Worm (Caenorhabditis elegans) whole organism, L3 larva: Measurements from ENCODE around the gene col-87.

Experiments used
- R02D3.7 ChIP-seq: fragments of 150-350 bp; optimal IDR thresholded peaks from 2 replicates; lab custom pipeline; 2014; ENCODE audit warnings: missing biosample characterization, missing genetic modification characterization
- ZK546.5 ChIP-seq: sonication (generic microtip); optimal IDR thresholded peaks from 2 replicates; lab custom pipeline; 2017; ENCODE audit warnings: missing biosample characterization, missing genetic modification characterization
- ama-1 ChIP-seq: fragments of 150-350 bp; optimal IDR thresholded peaks from 2 replicates; lab custom pipeline; 2018
- ceh-9 ChIP-seq: sonication (generic microtip); optimal IDR thresholded peaks from 2 replicates; lab custom pipeline; 2018; ENCODE audit warnings: missing biosample characterization, missing genetic modification characterization
- elt-1 ChIP-seq: fragments of 150-350 bp; optimal IDR thresholded peaks from 2 replicates; lab custom pipeline; 2014; ENCODE audit warnings: missing biosample characterization, missing genetic modification characterization
- elt-2 ChIP-seq: sonication (generic microtip); optimal IDR thresholded peaks from 2 replicates; lab custom pipeline; 2016; ENCODE audit warnings: missing genetic modification reagents, mild to moderate bottlenecking, missing genetic modification characterization, missing compliant biosample characterization
- jun-1 ChIP-seq: fragments of 150-350 bp; optimal IDR thresholded peaks from 2 replicates; lab custom pipeline; 2014; ENCODE audit warnings: missing biosample characterization, missing genetic modification reagents, missing genetic modification characterization
- lin-39 ChIP-seq: fragments of 150-350 bp; optimal IDR thresholded peaks from 2 replicates; lab custom pipeline; 2018; ENCODE audit warnings: missing biosample characterization, missing genetic modification reagents, missing genetic modification characterization
- nhr-237 ChIP-seq: fragments of 150-350 bp; optimal IDR thresholded peaks from 2 replicates; lab custom pipeline; 2014; ENCODE audit warnings: missing biosample characterization, missing genetic modification characterization
- nhr-76 ChIP-seq: fragments of 150-350 bp; sonication (generic microtip); optimal IDR thresholded peaks from 5 replicates; lab custom pipeline; 2014; ENCODE audit warnings: missing biosample characterization, missing genetic modification characterization
- pha-4 ChIP-seq: fragments of 150-350 bp; optimal IDR thresholded peaks from 2 replicates; lab custom pipeline; 2014; ENCODE audit warnings: missing biosample characterization, missing genetic modification reagents, missing genetic modification characterization
- unc-62 ChIP-seq: fragments of 150-350 bp; sonication (generic microtip); optimal IDR thresholded peaks from 4 replicates; lab custom pipeline; 2014; ENCODE audit warnings: missing biosample characterization, missing genetic modification reagents, missing genetic modification characterization
- zag-1 ChIP-seq: fragments of 150-350 bp; optimal IDR thresholded peaks from 2 replicates; lab custom pipeline; 2014; ENCODE audit warnings: missing biosample characterization, missing genetic modification characterization
- ztf-11 ChIP-seq: fragments of 150-350 bp; optimal IDR thresholded peaks from 2 replicates; lab custom pipeline; 2014; ENCODE audit warnings: missing biosample characterization, missing genetic modification characterization

DNA sequence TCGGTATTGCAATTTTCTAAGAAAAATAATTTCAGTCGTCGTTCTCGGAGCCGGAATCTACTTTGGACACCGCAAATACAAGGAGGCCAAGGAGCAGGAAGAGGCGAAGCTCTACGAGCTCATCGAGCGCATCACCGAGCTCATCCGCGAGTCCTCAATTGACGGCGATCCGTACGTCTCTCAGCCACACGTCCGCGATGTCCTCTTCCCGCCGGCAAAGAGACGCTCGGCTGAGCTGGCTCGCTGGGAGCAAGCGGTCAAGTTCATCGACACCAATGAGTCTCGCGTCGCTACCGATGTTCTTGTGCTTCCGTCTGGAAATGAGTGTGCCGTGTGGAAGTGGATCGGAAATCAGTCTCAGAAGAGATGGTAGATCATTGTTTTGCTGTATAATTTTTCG lies 29.0 kb downstream of the col-87 start:
- TF ChIP-seq zag-1 (no peak), elt-2 (tag; lab: Kevin White, UChicago) (no peak), ama-1 (lab: Kevin White, UChicago) (no peak), ztf-11 (no peak), R02D3.7 (tag; lab: Kevin White, UChicago) (no peak), pha-4 (tag; lab: Kevin White, UChicago) (no peak), unc-62 (GFP tag; lab: Kevin White, UChicago) (no peak), jun-1 (tag; lab: Kevin White, UChicago) (no peak), ZK546.5 (no peak), ceh-9 (tag; lab: Kevin White, UChicago) (no peak), nhr-237 (no peak), nhr-76 (tag; lab: Kevin White, UChicago) (no peak), elt-1 (no peak), lin-39 (tag; lab: Kevin White, UChicago) (no peak)
